Fruit fly (Drosophila melanogaster) whole organism, embryonic: ENCODE data around the gene CG13252.

ENCODE experiments used
- Atf3 ChIP-seq: fragments of 200-800 bp; sonication (Bioruptor generic); optimal IDR thresholded peaks from 3 replicates; lab custom pipeline; 2016; ENCODE audit warnings: missing biosample characterization, missing genetic modification characterization
- Awh ChIP-seq: fragments of 200-800 bp; sonication (Bioruptor generic); IDR thresholded peaks from 2 replicates; pipeline ENCODE4, ENCODE4 v1.3.6; 2022; ENCODE audit warnings: missing biosample characterization, missing genetic modification characterization
- CG12299 ChIP-seq: fragments of 200-800 bp; sonication (Bioruptor generic); optimal IDR thresholded peaks from 2 replicates; lab custom pipeline; 2018; ENCODE audit warnings: missing biosample characterization, mild to moderate bottlenecking, missing genetic modification characterization
- CG12744 ChIP-seq: fragments of 200-800 bp; sonication (Bioruptor generic); optimal IDR thresholded peaks from 2 replicates; lab custom pipeline; 2016; ENCODE audit warnings: missing biosample characterization, missing genetic modification characterization
- CG14667 ChIP-seq: fragments of 200-800 bp; sonication (Bioruptor generic); IDR thresholded peaks from 2 replicates; pipeline ENCODE4 v1.3.6; 2022; ENCODE audit warnings: missing biosample characterization, missing genetic modification characterization
- CG15479 ChIP-seq: fragments of 200-800 bp; sonication (Bioruptor generic); optimal IDR thresholded peaks from 3 replicates; lab custom pipeline; 2019; ENCODE audit warnings: missing biosample characterization, mild to moderate bottlenecking, missing genetic modification characterization, moderate library complexity
- CG17385 ChIP-seq: fragments of 200-800 bp; sonication (Bioruptor generic); optimal IDR thresholded peaks from 3 replicates; lab custom pipeline; 2018; ENCODE audit warnings: missing biosample characterization, mild to moderate bottlenecking, missing genetic modification characterization
- CG17802 ChIP-seq: fragments of 200-800 bp; sonication (Bioruptor generic); optimal IDR thresholded peaks from 2 replicates; lab custom pipeline; 2018; ENCODE audit warnings: missing biosample characterization, mild to moderate bottlenecking, missing genetic modification characterization, moderate library complexity
- CG17829 ChIP-seq: fragments of 200-800 bp; optimal IDR thresholded peaks from 2 replicates; lab custom pipeline; 2019; ENCODE audit warnings: missing biosample characterization, mild to moderate bottlenecking, missing genetic modification characterization, moderate library complexity
- CG3281 ChIP-seq: fragments of 200-800 bp; sonication (Bioruptor generic); optimal IDR thresholded peaks from 3 replicates; lab custom pipeline; 2017; ENCODE audit warnings: missing biosample characterization, mild to moderate bottlenecking, missing genetic modification characterization
- CG3847 ChIP-seq: fragments of 200-800 bp; sonication (Bioruptor generic); IDR thresholded peaks from 2 replicates; pipeline ENCODE4 v1.3.6; 2022; ENCODE audit warnings: missing biosample characterization, missing genetic modification characterization
- CG42726 ChIP-seq: fragments of 200-800 bp; sonication (Bioruptor generic); IDR thresholded peaks from 2 replicates; pipeline ENCODE4 v1.3.6; 2022; ENCODE audit warnings: missing biosample characterization, missing genetic modification characterization; ENCODE audit not compliant: partially characterized antibody
- CG7357 ChIP-seq: fragments of 200-800 bp; sonication (Bioruptor generic); IDR thresholded peaks from 3 replicates; pipeline ENCODE4 v1.3.6; 2022; ENCODE audit warnings: missing biosample characterization, missing genetic modification characterization
- CG8765 ChIP-seq: fragments of 200-800 bp; sonication (Bioruptor generic); IDR thresholded peaks from 2 replicates; pipeline ENCODE4 v1.3.6; 2022; ENCODE audit warnings: missing biosample characterization, missing genetic modification characterization
- CHES-1-like ChIP-seq: fragments of 200-800 bp; sonication (Bioruptor generic); optimal IDR thresholded peaks from 2 replicates; lab custom pipeline; 2016; ENCODE audit warnings: missing biosample characterization, missing genetic modification characterization
- D19B ChIP-seq: fragments of 200-800 bp; sonication (Bioruptor generic); optimal IDR thresholded peaks from 2 replicates; lab custom pipeline; 2017; ENCODE audit warnings: missing biosample characterization, mild to moderate bottlenecking, missing genetic modification characterization
- Dfd ChIP-seq, 2 experiments: fragments of >200 bp; optimal IDR thresholded peaks; 2 replicates each; lab custom pipeline; 2017; ENCODE audit warnings: missing biosample characterization in 2 of 2, missing genetic modification characterization in 2 of 2
- Fer2 ChIP-seq: fragments of 200-800 bp; sonication (Bioruptor generic); optimal IDR thresholded peaks from 2 replicates; lab custom pipeline; 2018; ENCODE audit warnings: missing biosample characterization, mild to moderate bottlenecking, missing genetic modification characterization, moderate library complexity
- Hey ChIP-seq: fragments of 200-800 bp; sonication (Bioruptor generic); optimal IDR thresholded peaks from 3 replicates; lab custom pipeline; 2018; ENCODE audit warnings: missing biosample characterization, mild to moderate bottlenecking, missing genetic modification characterization
- Kr ChIP-seq: fragments of 200-800 bp; sonication (Bioruptor generic); optimal IDR thresholded peaks from 2 replicates; lab custom pipeline; 2017; ENCODE audit warnings: missing biosample characterization, mild to moderate bottlenecking, missing genetic modification characterization
- Lim3 ChIP-seq: fragments of 200-800 bp; sonication (Bioruptor generic); IDR thresholded peaks from 2 replicates; pipeline ENCODE4 v1.3.6; 2022; ENCODE audit warnings: missing biosample characterization, missing genetic modification characterization
- NC2β ChIP-seq: fragments of 200-800 bp; sonication (Bioruptor generic); optimal IDR thresholded peaks from 2 replicates; lab custom pipeline; 2016; ENCODE audit warnings: missing biosample characterization, missing genetic modification characterization
- Nf-YC ChIP-seq: fragments of 200-800 bp; optimal IDR thresholded peaks from 3 replicates; lab custom pipeline; 2019; ENCODE audit warnings: missing biosample characterization, mild to moderate bottlenecking, missing genetic modification characterization, moderate library complexity
- Ptx1 ChIP-seq: fragments of 200-800 bp; sonication (Bioruptor generic); IDR thresholded peaks from 2 replicates; pipeline ENCODE4 v1.3.6; 2022; ENCODE audit warnings: missing biosample characterization, missing genetic modification characterization
- Six4 ChIP-seq: fragments of 200-800 bp; sonication (Bioruptor generic); optimal IDR thresholded peaks from 2 replicates; lab custom pipeline; 2016; ENCODE audit warnings: missing biosample characterization, missing genetic modification characterization
- ato ChIP-seq: fragments of 200-800 bp; sonication (Bioruptor generic); IDR thresholded peaks from 2 replicates; pipeline ENCODE4 v1.3.6; 2022; ENCODE audit warnings: missing biosample characterization, missing genetic modification characterization; ENCODE audit not compliant: partially characterized antibody
- bbx ChIP-seq: fragments of 200-800 bp; sonication (Bioruptor generic); IDR thresholded peaks from 2 replicates; pipeline ENCODE4 v1.3.6; 2022; ENCODE audit warnings: missing biosample characterization, missing genetic modification characterization; ENCODE audit not compliant: partially characterized antibody
- cas ChIP-seq: fragments of 200-800 bp; sonication (Bioruptor generic); IDR thresholded peaks from 2 replicates; pipeline ENCODE4 v1.3.6; 2022; ENCODE audit warnings: missing biosample characterization, missing genetic modification characterization
- caup ChIP-seq: fragments of 200-800 bp; sonication (Bioruptor generic); optimal IDR thresholded peaks from 3 replicates; lab custom pipeline; 2017; ENCODE audit warnings: missing biosample characterization, mild to moderate bottlenecking, missing genetic modification characterization, moderate library complexity; ENCODE audit not compliant: severe bottlenecking
- ci ChIP-seq: fragments of 200-800 bp; sonication (Bioruptor generic); IDR thresholded peaks from 3 replicates; pipeline ENCODE4 v1.3.6; 2022; ENCODE audit warnings: missing biosample characterization, missing genetic modification characterization
- crc ChIP-seq: fragments of 200-800 bp; sonication (Bioruptor generic); optimal IDR thresholded peaks from 2 replicates; lab custom pipeline; 2016; ENCODE audit warnings: missing biosample characterization, missing genetic modification characterization
- dmrt99B ChIP-seq: fragments of 200-800 bp; sonication (Bioruptor generic); optimal IDR thresholded peaks from 2 replicates; lab custom pipeline; 2018; ENCODE audit warnings: missing biosample characterization, mild to moderate bottlenecking, missing genetic modification characterization, moderate library complexity
- emc ChIP-seq: fragments of 200-800 bp; sonication (Bioruptor generic); optimal IDR thresholded peaks from 2 replicates; lab custom pipeline; 2016; ENCODE audit warnings: missing biosample characterization, missing genetic modification characterization
- fd3F ChIP-seq: fragments of 200-800 bp; sonication (Bioruptor generic); optimal IDR thresholded peaks from 2 replicates; lab custom pipeline; 2018; ENCODE audit warnings: missing biosample characterization, mild to moderate bottlenecking, missing genetic modification characterization, moderate library complexity
- gcm ChIP-seq: fragments of 200-800 bp; sonication (Bioruptor generic); optimal IDR thresholded peaks from 2 replicates; lab custom pipeline; 2019; ENCODE audit warnings: missing biosample characterization, mild to moderate bottlenecking, missing genetic modification characterization, moderate library complexity
- her ChIP-seq: fragments of 200-800 bp; sonication (Bioruptor generic); optimal IDR thresholded peaks from 2 replicates; lab custom pipeline; 2016; ENCODE audit warnings: missing biosample characterization, missing genetic modification characterization
- mld ChIP-seq: fragments of 200-800 bp; sonication (Bioruptor generic); IDR thresholded peaks from 3 replicates; pipeline ENCODE4 v1.3.6; 2022; ENCODE audit warnings: missing biosample characterization, missing genetic modification characterization; ENCODE audit not compliant: partially characterized antibody
- oc ChIP-seq: fragments of 200-800 bp; sonication (Bioruptor generic); optimal IDR thresholded peaks from 2 replicates; lab custom pipeline; 2018; ENCODE audit warnings: missing biosample characterization, mild to moderate bottlenecking, missing genetic modification characterization, moderate library complexity
- pho ChIP-seq: fragments of 200-800 bp; sonication (Bioruptor generic); optimal IDR thresholded peaks from 2 replicates; lab custom pipeline; 2016; ENCODE audit warnings: missing biosample characterization, missing genetic modification characterization
- pzg ChIP-seq: fragments of 200-800 bp; sonication (Bioruptor generic); optimal IDR thresholded peaks from 3 replicates; lab custom pipeline; 2018; ENCODE audit warnings: missing biosample characterization, mild to moderate bottlenecking, missing genetic modification characterization, moderate library complexity
- sens-2 ChIP-seq: fragments of 200-800 bp; sonication (Bioruptor generic); IDR thresholded peaks from 2 replicates; pipeline ENCODE4 v1.3.6; 2022; ENCODE audit warnings: missing biosample characterization, missing genetic modification characterization
- seq ChIP-seq: fragments of 200-800 bp; sonication (Bioruptor generic); IDR thresholded peaks from 2 replicates; pipeline ENCODE4 v1.3.6; 2022; ENCODE audit warnings: missing biosample characterization, missing genetic modification characterization
- sqz ChIP-seq: fragments of 200-800 bp; sonication (Bioruptor generic); optimal IDR thresholded peaks from 3 replicates; lab custom pipeline; 2018; ENCODE audit warnings: missing biosample characterization, mild to moderate bottlenecking, missing genetic modification characterization
- ssp ChIP-seq: fragments of 200-800 bp; sonication (Bioruptor generic); IDR thresholded peaks from 2 replicates; pipeline ENCODE4 v1.3.6; 2022; ENCODE audit warnings: missing biosample characterization, missing genetic modification characterization
- trh ChIP-seq: fragments of 200-800 bp; sonication (Bioruptor generic); optimal IDR thresholded peaks from 2 replicates; lab custom pipeline; 2016; ENCODE audit warnings: missing biosample characterization, missing genetic modification characterization
- tup ChIP-seq: fragments of 200-800 bp; sonication (Bioruptor generic); optimal IDR thresholded peaks from 2 replicates; lab custom pipeline; 2016; ENCODE audit warnings: missing biosample characterization, mild to moderate bottlenecking, missing genetic modification characterization, moderate library complexity
- vnd ChIP-seq: fragments of 200-800 bp; sonication (Bioruptor generic); IDR thresholded peaks from 3 replicates; pipeline ENCODE4 v1.3.6; 2022; ENCODE audit warnings: missing biosample characterization, missing genetic modification characterization; ENCODE audit not compliant: partially characterized antibody
- wek ChIP-seq: fragments of 200-800 bp; sonication (Bioruptor generic); optimal IDR thresholded peaks from 3 replicates; lab custom pipeline; 2018; ENCODE audit warnings: missing biosample characterization, mild to moderate bottlenecking, missing genetic modification characterization, moderate library complexity
- wor ChIP-seq: fragments of 200-800 bp; sonication (Bioruptor generic); IDR thresholded peaks from 2 replicates; pipeline ENCODE4 v1.3.6; 2022; ENCODE audit warnings: missing biosample characterization, missing genetic modification characterization

The CG13252 gene

dm6 chr3L:20778224-20779063 is 48.1 kb downstream of the CG13252 start, which contains the start of the genes Pex16 and Pex14 (continued):
- TF ChIP-seq wek (GFP tag; lab: Kevin White, UChicago) (peak; percentile 30), Lim3 (no peak), Nf-YC (peak; percentile 47), Six4 (GFP tag; lab: Kevin White, UChicago) (peak; percentile 53), ci (GFP tag; lab: Robert Waterston, UW) (peak; percentile 70), pzg (peak; percentile 56), Fer2 (tag; lab: Kevin White, UChicago) (peak; percentile 62), Dfd (GFP tag; optimal IDR thresholded peaks at IDR 0.05; lab: Kevin White, UChicago) (peak in 1 of 2 experiments; percentile 22), CG8765 (GFP tag; lab: Robert Waterston, UW) (0 out of 2 replicates have a peak, but pooled peaks have one; percentile 39), ato (GFP tag; lab: Robert Waterston, UW) (no peak), Hey (tag; lab: Kevin White, UChicago) (no peak), oc (no peak), trh (peak; percentile 24), Kr (GFP tag; lab: Kevin White, UChicago) (no peak), gcm (GFP tag; lab: Kevin White, UChicago) (no peak), crc (GFP tag; lab: Kevin White, UChicago) (peak; percentile 46), CG3847 (GFP tag; lab: Robert Waterston, UW) (peak; percentile 78), CG7357 (GFP tag; lab: Robert Waterston, UW) (peak; percentile 40; the same call in 1 of the 3 replicates), NC2β (peak; percentile 24), CG42726 (GFP tag; lab: Robert Waterston, UW) (no peak), D19B (peak; percentile 53), CG15479 (GFP tag; lab: Kevin White, UChicago) (no peak), bbx (GFP tag; lab: Robert Waterston, UW) (no peak), CG12299 (tag; lab: Kevin White, UChicago) (no peak), mld (GFP tag; lab: Robert Waterston, UW) (no peak), ssp (GFP tag; lab: Robert Waterston, UW) (peak; percentile 63), dmrt99B (tag; lab: Kevin White, UChicago) (no peak), Awh (GFP tag; lab: Robert Waterston, UW) (peak; percentile 26; the same call in 1 of the 2 replicates), emc (GFP tag; lab: Kevin White, UChicago) (peak; percentile 68), sqz (GFP tag; lab: Kevin White, UChicago) (no peak), Atf3 (peak; percentile 75), wor (GFP tag; lab: Robert Waterston, UW) (no peak), vnd (no peak), CG17385 (GFP tag; lab: Kevin White, UChicago) (peak; percentile 30), caup (GFP tag; lab: Kevin White, UChicago) (peak; percentile 27), cas (GFP tag; lab: Robert Waterston, UW) (no peak), tup (no peak), CG17802 (tag; lab: Kevin White, UChicago) (peak; percentile 34), CG14667 (GFP tag; lab: Robert Waterston, UW) (peak; percentile 68), pho (GFP tag; lab: Kevin White, UChicago) (peak; percentile 87), CG3281 (GFP tag; lab: Kevin White, UChicago) (peak; percentile 64), Ptx1 (GFP tag; lab: Robert Waterston, UW) (peak; percentile 78), her (peak; percentile 66), CG17829 (peak; percentile 64), CG12744 (GFP tag; lab: Kevin White, UChicago) (peak; percentile 54), seq (GFP tag; lab: Robert Waterston, UW) (0 out of 2 replicates have a peak, but pooled peaks have one; percentile 10), CHES-1-like (GFP tag; lab: Kevin White, UChicago) (peak; percentile 60), fd3F (peak; percentile 59), sens-2 (no peak)
